Fruit fly (Drosophila melanogaster) Kc167 (cell line): ENCODE data around the gene CG13314.

Experiments
- Sin3A ChIP-seq: fragments of >200 bp; optimal IDR thresholded peaks from 2 replicates; lab custom pipeline; 2018; ENCODE audit warnings: missing external identifiers
- h ChIP-seq: fragments of >200 bp; optimal IDR thresholded peaks from 3 replicates; lab custom pipeline; 2018; ENCODE audit warnings: missing external identifiers
- insv ChIP-seq: fragments of >200 bp; optimal IDR thresholded peaks from 3 replicates; lab custom pipeline; 2018; ENCODE audit warnings: missing external identifiers
- psq ChIP-seq: fragments of >200 bp; optimal IDR thresholded peaks from 2 replicates; lab custom pipeline; 2017; ENCODE audit warnings: missing external identifiers

- no peak for TF ChIP-seq psq
- TF ChIP-seq insv, result no peak
- no peak for TF ChIP-seq h
- TF ChIP-seq Sin3A (lab: Kevin White, UChicago), result no peak
These were observed 30.1 kb downstream of the CG13314 start for dm6 chr3L:9011485-9012389.
